Worm (Caenorhabditis elegans) whole organism, L1 larva: ENCODE measurements around the gene glb-6.

Source experiments
- C04F5.9 ChIP-seq: sonication (generic microtip); optimal IDR thresholded peaks from 2 replicates; lab custom pipeline; 2016; ENCODE audit warnings: missing genetic modification characterization, missing compliant biosample characterization
- C16A3.4 ChIP-seq: fragments of 150-350 bp; optimal IDR thresholded peaks from 2 replicates; lab custom pipeline; 2014; ENCODE audit warnings: missing biosample characterization, missing genetic modification characterization
- C34B4.2 ChIP-seq: sonication (generic microtip); optimal IDR thresholded peaks from 2 replicates; lab custom pipeline; 2017; ENCODE audit warnings: mild to moderate bottlenecking, missing genetic modification characterization, missing compliant biosample characterization
- F16B12.6 ChIP-seq: fragments of 150-350 bp; optimal IDR thresholded peaks from 2 replicates; lab custom pipeline; 2014; ENCODE audit warnings: missing biosample characterization, missing genetic modification characterization
- aha-1 ChIP-seq: fragments of 150-350 bp; optimal IDR thresholded peaks from 2 replicates; lab custom pipeline; 2014; ENCODE audit warnings: missing biosample characterization, missing genetic modification characterization
- alr-1 ChIP-seq: fragments of 200-800 bp; sonication (Bioruptor generic); optimal IDR thresholded peaks from 2 replicates; lab custom pipeline; 2018; ENCODE audit warnings: borderline replicate concordance, mild to moderate bottlenecking, missing genetic modification characterization, missing compliant biosample characterization
- aly-2 ChIP-seq: fragments of 150-350 bp; optimal IDR thresholded peaks from 2 replicates; lab custom pipeline; 2014; ENCODE audit warnings: missing biosample characterization, missing genetic modification characterization
- ceh-8 ChIP-seq: fragments of 200-800 bp; sonication (Bioruptor generic); optimal IDR thresholded peaks from 2 replicates; lab custom pipeline; 2018; ENCODE audit warnings: mild to moderate bottlenecking, missing genetic modification characterization, moderate library complexity, missing compliant biosample characterization
- ceh-82 ChIP-seq, 3 experiments: fragments of 150-350 bp in 1 of 3; sonication (generic microtip) in 2 of 3; optimal IDR thresholded peaks; 2 replicates each; lab custom pipeline; 2014 to 2017; ENCODE audit warnings: missing biosample characterization in 3 of 3, missing genetic modification characterization in 3 of 3
- ceh-88 ChIP-seq: fragments of 200-800 bp; sonication (Bioruptor generic); IDR thresholded peaks from 2 replicates; pipeline ENCODE4 v1.3.6; 2022; ENCODE audit warnings: missing genetic modification characterization, missing compliant biosample characterization
- dpl-1 ChIP-seq, 3 experiments: fragments of 150-350 bp in 2 of 3; sonication (generic microtip) in 1 of 3; optimal IDR thresholded peaks; 2 replicates each; lab custom pipeline; 2014 to 2017; ENCODE audit warnings: missing biosample characterization in 3 of 3, missing genetic modification characterization in 3 of 3, missing genetic modification reagents in 3 of 3
- efl-1 ChIP-seq, 4 experiments: fragments of 150-350 bp; optimal IDR thresholded peaks in 3 of 4; peaks in 1 of 4; 1 replicate in 1 of 4; 2 replicates in 3 of 4; lab custom pipeline; 2014; ENCODE audit warnings: missing biosample characterization in 2 of 4, missing genetic modification characterization in 2 of 4, missing genetic modification reagents in 2 of 4
- egl-27 ChIP-seq, 2 experiments: fragments of 150-350 bp in 1 of 2; sonication (generic microtip); optimal IDR thresholded peaks; 3 replicates each; lab custom pipeline; 2017 to 2018; ENCODE audit warnings: missing biosample characterization in 2 of 2, missing genetic modification characterization in 2 of 2, missing genetic modification reagents in 2 of 2
- elt-2 ChIP-seq: sonication (generic microtip); optimal IDR thresholded peaks from 2 replicates; lab custom pipeline; 2016; ENCODE audit warnings: missing genetic modification characterization, mild to moderate bottlenecking, inconsistent platforms, missing compliant biosample characterization, missing genetic modification reagents
- ets-5 ChIP-seq: fragments of 200-800 bp; sonication (Bioruptor generic); IDR thresholded peaks from 2 replicates; pipeline ENCODE4 v1.3.6; 2022; ENCODE audit warnings: missing genetic modification characterization, missing compliant biosample characterization
- fkh-10 ChIP-seq: sonication (generic microtip); optimal IDR thresholded peaks from 2 replicates; lab custom pipeline; 2017; ENCODE audit warnings: missing biosample characterization, missing genetic modification reagents, missing genetic modification characterization
- fkh-4 ChIP-seq: sonication (generic microtip); optimal IDR thresholded peaks from 2 replicates; lab custom pipeline; 2016; ENCODE audit warnings: missing compliant biosample characterization, missing genetic modification characterization, borderline replicate concordance
- fkh-8 ChIP-seq: sonication (generic microtip); optimal IDR thresholded peaks from 2 replicates; lab custom pipeline; 2016; ENCODE audit warnings: mild to moderate bottlenecking, missing genetic modification characterization, missing compliant biosample characterization
- hpl-2 ChIP-seq: fragments of 150-350 bp; optimal IDR thresholded peaks from 2 replicates; lab custom pipeline; 2014; ENCODE audit warnings: missing biosample characterization, missing genetic modification reagents, missing genetic modification characterization
- lin-13 ChIP-seq: fragments of 150-350 bp; optimal IDR thresholded peaks from 2 replicates; lab custom pipeline; 2014; ENCODE audit warnings: missing biosample characterization, missing genetic modification reagents, missing genetic modification characterization
- lin-39 ChIP-seq: fragments of 150-350 bp; optimal IDR thresholded peaks from 2 replicates; lab custom pipeline; 2014; ENCODE audit warnings: missing biosample characterization, missing genetic modification reagents, missing genetic modification characterization
- lir-3 ChIP-seq: sonication (generic microtip); optimal IDR thresholded peaks from 2 replicates; lab custom pipeline; 2016; ENCODE audit warnings: mild to moderate bottlenecking, missing genetic modification characterization, moderate library complexity, missing compliant biosample characterization; ENCODE audit not compliant: poor library complexity
- lsy-2 ChIP-seq, 2 experiments: fragments of 150-350 bp; optimal IDR thresholded peaks; 2 replicates each; lab custom pipeline; 2014; ENCODE audit warnings: missing biosample characterization in 2 of 2, missing genetic modification characterization in 2 of 2
- mep-1 ChIP-seq: fragments of 150-350 bp; optimal IDR thresholded peaks from 2 replicates; lab custom pipeline; 2014; ENCODE audit warnings: missing biosample characterization, missing genetic modification characterization
- nhr-11 ChIP-seq: fragments of 150-350 bp; optimal IDR thresholded peaks from 2 replicates; lab custom pipeline; 2014; ENCODE audit warnings: missing biosample characterization, missing genetic modification characterization
- nhr-12 ChIP-seq: sonication (generic microtip); optimal IDR thresholded peaks from 2 replicates; lab custom pipeline; 2017; ENCODE audit warnings: missing biosample characterization, missing genetic modification characterization
- nhr-19 ChIP-seq: fragments of 200-800 bp; sonication (Bioruptor generic); conservative IDR thresholded peaks from 2 replicates; pipeline ENCODE4 v1.3.6; 2022; ENCODE audit warnings: missing genetic modification characterization, missing compliant biosample characterization
- nhr-237 ChIP-seq: fragments of 150-350 bp; optimal IDR thresholded peaks from 2 replicates; lab custom pipeline; 2014; ENCODE audit warnings: missing biosample characterization, missing genetic modification characterization
- nhr-28 ChIP-seq: fragments of 150-350 bp; optimal IDR thresholded peaks from 2 replicates; lab custom pipeline; 2014; ENCODE audit warnings: missing biosample characterization, missing genetic modification characterization
- nhr-47 ChIP-seq: sonication (generic microtip); optimal IDR thresholded peaks from 2 replicates; lab custom pipeline; 2016; ENCODE audit warnings: mild to moderate bottlenecking, missing genetic modification characterization, moderate library complexity, missing compliant biosample characterization
- nhr-71 ChIP-seq: sonication (generic microtip); optimal IDR thresholded peaks from 2 replicates; lab custom pipeline; 2016; ENCODE audit warnings: mild to moderate bottlenecking, missing genetic modification characterization, moderate library complexity, missing compliant biosample characterization
- nhr-76 ChIP-seq: sonication (generic microtip); optimal IDR thresholded peaks from 2 replicates; lab custom pipeline; 2017; ENCODE audit warnings: missing biosample characterization, missing genetic modification characterization
- nhr-84 ChIP-seq: sonication (generic microtip); optimal IDR thresholded peaks from 2 replicates; lab custom pipeline; 2017; ENCODE audit warnings: missing biosample characterization, missing genetic modification characterization
- nhr-85 ChIP-seq: sonication (generic microtip); peaks from one replicate; lab custom pipeline; 2016; ENCODE audit warnings: missing genetic modification characterization, inconsistent platforms, missing compliant biosample characterization
- pag-3 ChIP-seq: sonication (generic microtip); optimal IDR thresholded peaks from 2 replicates; lab custom pipeline; 2017; ENCODE audit warnings: missing genetic modification characterization, mild to moderate bottlenecking, missing compliant biosample characterization, antibody characterized with exemption, borderline replicate concordance; ENCODE audit not compliant: insufficient read depth
- pqm-1 ChIP-seq: sonication (generic microtip); optimal IDR thresholded peaks from 3 replicates; lab custom pipeline; 2017; ENCODE audit warnings: missing biosample characterization, missing genetic modification characterization
- rnt-1 ChIP-seq: sonication (generic microtip); optimal IDR thresholded peaks from 2 replicates; lab custom pipeline; 2016; ENCODE audit warnings: mild to moderate bottlenecking, missing genetic modification characterization, moderate library complexity, missing compliant biosample characterization
- skn-1 ChIP-seq: fragments of 150-350 bp; optimal IDR thresholded peaks from 2 replicates; lab custom pipeline; 2014; ENCODE audit warnings: missing biosample characterization, missing genetic modification characterization
- sptf-1 ChIP-seq: fragments of 150-350 bp; optimal IDR thresholded peaks from 2 replicates; lab custom pipeline; 2014; ENCODE audit warnings: missing biosample characterization, missing genetic modification characterization
- tbx-2 ChIP-seq: sonication (generic microtip); optimal IDR thresholded peaks from 2 replicates; lab custom pipeline; 2016; ENCODE audit warnings: missing genetic modification characterization, missing compliant biosample characterization
- unc-130 ChIP-seq: fragments of 150-350 bp; optimal IDR thresholded peaks from 2 replicates; lab custom pipeline; 2017; ENCODE audit warnings: missing biosample characterization, missing genetic modification characterization, inconsistent platforms
- unc-30 ChIP-seq: sonication (generic microtip); optimal IDR thresholded peaks from 2 replicates; lab custom pipeline; 2017; ENCODE audit warnings: missing biosample characterization, missing genetic modification characterization
- unc-98 ChIP-seq: fragments of 200-800 bp; sonication (Bioruptor generic); IDR thresholded peaks from 2 replicates; pipeline ENCODE4 v1.3.6; 2022; ENCODE audit warnings: missing genetic modification characterization, missing compliant biosample characterization
- xbp-1 ChIP-seq: sonication (generic microtip); optimal IDR thresholded peaks from 2 replicates; lab custom pipeline; 2016; ENCODE audit warnings: missing genetic modification characterization, missing compliant biosample characterization
- zag-1 ChIP-seq: fragments of 150-350 bp; optimal IDR thresholded peaks from 2 replicates; lab custom pipeline; 2014; ENCODE audit warnings: missing biosample characterization, missing genetic modification characterization
- ztf-11 ChIP-seq, 2 experiments: sonication (generic microtip); optimal IDR thresholded peaks; 2 replicates each; lab custom pipeline; 2016 to 2017; ENCODE audit warnings: missing genetic modification characterization in 2 of 2, missing biosample characterization in 1 of 2, missing compliant biosample characterization in 1 of 2
- ztf-4 ChIP-seq: fragments of 150-350 bp; optimal IDR thresholded peaks from 2 replicates; lab custom pipeline; 2014; ENCODE audit warnings: missing biosample characterization, missing genetic modification characterization

The glb-6 gene

ce11 chrV:5592323-5592722, 22.0 kb upstream of the glb-6 start, which contains the start of gene vps-37 (continued):
- no peak for TF ChIP-seq fkh-4 (tag; lab: Kevin White, UChicago)
- TF ChIP-seq skn-1: peak; percentile 57
- TF ChIP-seq unc-130 (tag; lab: Kevin White, UChicago): peak; percentile 86
- no peak for TF ChIP-seq nhr-12 (tag; lab: Kevin White, UChicago)
- TF ChIP-seq aha-1: no peak
- TF ChIP-seq fkh-10 (GFP tag; lab: Kevin White, UChicago): no peak
- TF ChIP-seq elt-2: no peak
- TF ChIP-seq pqm-1: no peak
- TF ChIP-seq unc-98 (GFP tag; lab: Robert Waterston, UW): no peak
- TF ChIP-seq ceh-82 (tag; optimal IDR thresholded peaks at IDR 0.05; lab: Kevin White, UChicago): peak; percentile 81 to 92 (median 86)
- peak; percentile 86 for TF ChIP-seq rnt-1 (tag; lab: Kevin White, UChicago)

ce11 chrV:5591887-5592286, 21.6 kb upstream of the glb-6 start:
- no peak for TF ChIP-seq ceh-8
- no peak for TF ChIP-seq lir-3 (tag; lab: Kevin White, UChicago)
- no peak for TF ChIP-seq sptf-1
- no peak for TF ChIP-seq ztf-4 (tag; lab: Kevin White, UChicago)
- TF ChIP-seq egl-27 (tag; optimal IDR thresholded peaks at IDR 0.05; lab: Kevin White, UChicago): no peak
- no peak for TF ChIP-seq nhr-47
- no peak for TF ChIP-seq nhr-85 (tag; lab: Kevin White, UChicago)
- no peak for TF ChIP-seq pag-3 (tag; lab: Kevin White, UChicago)
- TF ChIP-seq, all 84 proteins: peak for 0

- TF ChIP-seq dpl-1 (GFP tag; optimal IDR thresholded peaks at IDR 0.05; lab: Kevin White, UChicago): no peak
These were observed 17.6 kb upstream of the glb-6 start for ce11 chrV:5587955-5588354.

ce11 chrV:5587042-5587441, 16.7 kb upstream of the glb-6 start:
- TF ChIP-seq fkh-8 (tag; lab: Kevin White, UChicago): no peak
- no peak for TF ChIP-seq xbp-1 (tag; lab: Kevin White, UChicago)
- no peak for TF ChIP-seq ceh-8
- TF ChIP-seq nhr-76: no peak
- TF ChIP-seq nhr-47: no peak
- TF ChIP-seq nhr-84: no peak
- TF ChIP-seq nhr-71 (tag; lab: Kevin White, UChicago): no peak
- no peak for TF ChIP-seq unc-30 (tag; lab: Kevin White, UChicago)
- no peak for TF ChIP-seq ztf-4 (tag; lab: Kevin White, UChicago)
- no peak for TF ChIP-seq elt-2
- TF ChIP-seq aly-2 (tag; lab: Kevin White, UChicago): no peak
- TF ChIP-seq lsy-2 (tag; optimal IDR thresholded peaks at IDR 0.05; lab: Kevin White, UChicago): peak in 1 of 2 experiments; percentile 55
- no peak for TF ChIP-seq alr-1 (tag; lab: Kevin White, UChicago)
- no peak for TF ChIP-seq nhr-85 (tag; lab: Kevin White, UChicago)
- TF ChIP-seq tbx-2 (tag; lab: Kevin White, UChicago): no peak
- TF ChIP-seq fkh-4 (tag; lab: Kevin White, UChicago): no peak
- no peak for TF ChIP-seq C34B4.2 (tag; lab: Kevin White, UChicago)
- no peak for TF ChIP-seq nhr-11 (tag; lab: Kevin White, UChicago)
- no peak for TF ChIP-seq efl-1 (optimal IDR thresholded peaks at IDR 0.05; lab: Kevin White, UChicago)
- peak in 1 of 2 experiments; percentile 65 for TF ChIP-seq efl-1 (GFP tag; optimal IDR thresholded peaks at IDR 0.05 in 1 of 2; lab: Kevin White, UChicago)
- no peak for TF ChIP-seq nhr-28 (tag; lab: Kevin White, UChicago)
- TF ChIP-seq ceh-88: no peak
- TF ChIP-seq nhr-19 (GFP tag; lab: Robert Waterston, UW): 0 out of 2 replicates have a peak, but pooled peaks have one; percentile 11
- TF ChIP-seq F16B12.6 (tag; lab: Kevin White, UChicago): peak; percentile 35
- no peak for TF ChIP-seq mep-1 (tag; lab: Kevin White, UChicago)
- TF ChIP-seq C04F5.9 (tag; lab: Kevin White, UChicago): no peak
- no peak for TF ChIP-seq zag-1 (tag; lab: Kevin White, UChicago)
- no peak for TF ChIP-seq lin-13 (GFP tag; lab: Kevin White, UChicago)
- TF ChIP-seq lin-39 (tag; lab: Kevin White, UChicago): no peak
- TF ChIP-seq rnt-1 (tag; lab: Kevin White, UChicago): peak; percentile 22
- no peak for TF ChIP-seq hpl-2 (GFP tag; lab: Kevin White, UChicago)
- no peak for TF ChIP-seq C16A3.4 (tag; lab: Kevin White, UChicago)
- TF ChIP-seq ceh-82 (tag; optimal IDR thresholded peaks at IDR 0.05; lab: Kevin White, UChicago): peak in 1 of 3 experiments; percentile 8
- TF ChIP-seq ztf-11 (tag; optimal IDR thresholded peaks at IDR 0.05; lab: Kevin White, UChicago): no peak
- TF ChIP-seq nhr-237 (tag; lab: Kevin White, UChicago): no peak
- TF ChIP-seq unc-98 (GFP tag; lab: Robert Waterston, UW): no peak
- TF ChIP-seq ets-5 (GFP tag; lab: Robert Waterston, UW): no peak
